Fruit fly (Drosophila melanogaster) whole organism, embryonic: ENCODE data around the gene CG9919.

Experiments used
- CG10462 ChIP-seq: fragments of 200-800 bp; sonication (Bioruptor generic); optimal IDR thresholded peaks from 2 replicates; lab custom pipeline; 2016; ENCODE audit warnings: missing biosample characterization, missing genetic modification characterization
- CG10959 ChIP-seq: fragments of 200-800 bp; sonication (Bioruptor generic); IDR thresholded peaks from 2 replicates; pipeline ENCODE4 v1.3.6; 2022; ENCODE audit warnings: missing biosample characterization, missing genetic modification characterization
- CG12236 ChIP-seq: fragments of 200-800 bp; sonication (Bioruptor generic); optimal IDR thresholded peaks from 2 replicates; lab custom pipeline; 2016; ENCODE audit warnings: missing biosample characterization, missing genetic modification characterization
- CG13123 ChIP-seq: fragments of 200-800 bp; sonication (Bioruptor generic); optimal IDR thresholded peaks from 2 replicates; lab custom pipeline; 2016; ENCODE audit warnings: missing biosample characterization, missing genetic modification characterization
- CG1529 ChIP-seq: fragments of 200-800 bp; sonication (Bioruptor generic); optimal IDR thresholded peaks from 3 replicates; lab custom pipeline; 2018; ENCODE audit warnings: missing biosample characterization, missing genetic modification characterization
- CG17568 ChIP-seq: fragments of 200-800 bp; sonication (Bioruptor generic); optimal IDR thresholded peaks from 2 replicates; lab custom pipeline; 2018; ENCODE audit warnings: missing biosample characterization, mild to moderate bottlenecking, missing genetic modification characterization, moderate library complexity
- CG17612 ChIP-seq: fragments of 200-800 bp; sonication (Bioruptor generic); IDR thresholded peaks from 2 replicates; pipeline ENCODE4 v1.3.6; 2022; ENCODE audit warnings: missing biosample characterization, missing genetic modification characterization
- CG18476 ChIP-seq: fragments of 200-800 bp; sonication (Bioruptor generic); optimal IDR thresholded peaks from 2 replicates; lab custom pipeline; 2016; ENCODE audit warnings: missing biosample characterization, mild to moderate bottlenecking, missing genetic modification characterization
- CG2889 ChIP-seq: fragments of 200-800 bp; sonication (Bioruptor generic); IDR thresholded peaks from 3 replicates; pipeline ENCODE4 v1.3.6; 2022; ENCODE audit warnings: missing biosample characterization, missing genetic modification characterization
- CG32767 ChIP-seq: fragments of 200-800 bp; sonication (Bioruptor generic); IDR thresholded peaks from 2 replicates; pipeline ENCODE4 v1.3.6; 2022; ENCODE audit warnings: missing biosample characterization, missing genetic modification characterization
- CG32772 ChIP-seq: fragments of 200-800 bp; sonication (Bioruptor generic); IDR thresholded peaks from 2 replicates; pipeline ENCODE4 v1.3.6; 2022; ENCODE audit warnings: missing biosample characterization, missing genetic modification characterization
- CG4328 ChIP-seq: fragments of 200-800 bp; sonication (Bioruptor generic); optimal IDR thresholded peaks from 3 replicates; lab custom pipeline; 2017; ENCODE audit warnings: missing biosample characterization, missing genetic modification reagents, missing genetic modification characterization
- CG5953 ChIP-seq: fragments of 200-800 bp; sonication (Bioruptor generic); IDR thresholded peaks from 2 replicates; pipeline ENCODE4 v1.3.6; 2022; ENCODE audit warnings: missing biosample characterization, missing genetic modification characterization
- CG6854 ChIP-seq: fragments of 200-800 bp; sonication (Bioruptor generic); optimal IDR thresholded peaks from 3 replicates; lab custom pipeline; 2017; ENCODE audit warnings: missing biosample characterization, mild to moderate bottlenecking, missing genetic modification characterization
- CG7786 ChIP-seq: fragments of 200-800 bp; sonication (Bioruptor generic); optimal IDR thresholded peaks from 2 replicates; lab custom pipeline; 2016; ENCODE audit warnings: missing biosample characterization, missing genetic modification characterization
- CG8089 ChIP-seq: fragments of 200-800 bp; sonication (Bioruptor generic); optimal IDR thresholded peaks from 3 replicates; lab custom pipeline; 2016; ENCODE audit warnings: missing biosample characterization, missing genetic modification characterization
- Dad ChIP-seq: fragments of 200-800 bp; sonication (Bioruptor generic); optimal IDR thresholded peaks from 3 replicates; lab custom pipeline; 2016; ENCODE audit warnings: missing biosample characterization, missing genetic modification characterization
- E2f2 ChIP-seq: fragments of 200-800 bp; sonication (Bioruptor generic); IDR thresholded peaks from 2 replicates; pipeline ENCODE4 v1.3.6; 2022; ENCODE audit warnings: missing biosample characterization, missing genetic modification characterization
- GATAe ChIP-seq: fragments of 200-800 bp; sonication (Bioruptor generic); conservative IDR thresholded peaks from 2 replicates; pipeline ENCODE4 v1.3.6; 2022; ENCODE audit warnings: missing biosample characterization, missing genetic modification characterization
- Kr ChIP-seq: fragments of 200-800 bp; sonication (Bioruptor generic); optimal IDR thresholded peaks from 2 replicates; lab custom pipeline; 2017; ENCODE audit warnings: missing biosample characterization, mild to moderate bottlenecking, missing genetic modification characterization
- Lim3 ChIP-seq: fragments of 200-800 bp; sonication (Bioruptor generic); IDR thresholded peaks from 2 replicates; pipeline ENCODE4 v1.3.6; 2022; ENCODE audit warnings: missing biosample characterization, missing genetic modification characterization
- Max ChIP-seq: fragments of 200-800 bp; sonication (Bioruptor generic); optimal IDR thresholded peaks from 2 replicates; lab custom pipeline; 2016; ENCODE audit warnings: missing biosample characterization, mild to moderate bottlenecking, missing genetic modification characterization
- Meics ChIP-seq: fragments of 200-800 bp; sonication (Bioruptor generic); optimal IDR thresholded peaks from 2 replicates; lab custom pipeline; 2017; ENCODE audit warnings: missing biosample characterization, mild to moderate bottlenecking, missing genetic modification characterization
- NC2α ChIP-seq: fragments of 200-800 bp; sonication (Bioruptor generic); optimal IDR thresholded peaks from 2 replicates; lab custom pipeline; 2016; ENCODE audit warnings: missing biosample characterization, missing genetic modification characterization
- Rfx ChIP-seq: fragments of 200-800 bp; sonication (Bioruptor generic); IDR thresholded peaks from 2 replicates; pipeline ENCODE4 v1.3.6; 2022; ENCODE audit warnings: missing biosample characterization, missing genetic modification characterization
- Ssrp ChIP-seq: fragments of 200-800 bp; sonication (Bioruptor generic); optimal IDR thresholded peaks from 2 replicates; lab custom pipeline; 2018; ENCODE audit warnings: missing biosample characterization, mild to moderate bottlenecking, missing genetic modification characterization, moderate library complexity
- amos ChIP-seq: fragments of 200-800 bp; sonication (Bioruptor generic); IDR thresholded peaks from 2 replicates; pipeline ENCODE4 v1.3.6; 2022; ENCODE audit warnings: missing biosample characterization, missing genetic modification characterization; ENCODE audit not compliant: partially characterized antibody
- ara ChIP-seq: fragments of 200-800 bp; sonication (Bioruptor generic); IDR thresholded peaks from 2 replicates; pipeline ENCODE4 v1.3.6; 2022; ENCODE audit warnings: missing biosample characterization, missing genetic modification characterization
- ase ChIP-seq: fragments of 200-800 bp; sonication (Bioruptor generic); IDR thresholded peaks from 3 replicates; pipeline ENCODE4 v1.3.6; 2022; ENCODE audit warnings: missing biosample characterization, missing genetic modification characterization
- bigmax ChIP-seq: fragments of 200-800 bp; sonication (Bioruptor generic); optimal IDR thresholded peaks from 2 replicates; lab custom pipeline; 2018; ENCODE audit warnings: missing biosample characterization, mild to moderate bottlenecking, missing genetic modification characterization
- cad ChIP-seq: fragments of >200 bp; optimal IDR thresholded peaks from 2 replicates; lab custom pipeline; 2017; ENCODE audit warnings: missing biosample characterization, missing genetic modification characterization
- cg ChIP-seq: fragments of 200-800 bp; sonication (Bioruptor generic); optimal IDR thresholded peaks from 3 replicates; lab custom pipeline; 2019; ENCODE audit warnings: missing biosample characterization, mild to moderate bottlenecking, missing genetic modification characterization, moderate library complexity
- chinmo ChIP-seq: fragments of 200-800 bp; sonication (Bioruptor generic); IDR thresholded peaks from 4 replicates; pipeline ENCODE4 v1.3.6; 2022; ENCODE audit warnings: missing biosample characterization, missing genetic modification characterization; ENCODE audit not compliant: partially characterized antibody
- chn ChIP-seq: fragments of 200-800 bp; sonication (Bioruptor generic); optimal IDR thresholded peaks from 2 replicates; lab custom pipeline; 2016; ENCODE audit warnings: missing biosample characterization, missing genetic modification characterization
- ci ChIP-seq: fragments of 200-800 bp; sonication (Bioruptor generic); IDR thresholded peaks from 3 replicates; pipeline ENCODE4 v1.3.6; 2022; ENCODE audit warnings: missing biosample characterization, missing genetic modification characterization
- corto ChIP-seq: fragments of 200-800 bp; sonication (Bioruptor generic); optimal IDR thresholded peaks from 2 replicates; lab custom pipeline; 2016; ENCODE audit warnings: missing biosample characterization, mild to moderate bottlenecking, missing genetic modification characterization, moderate library complexity
- dati ChIP-seq: fragments of 200-800 bp; sonication (Bioruptor generic); IDR thresholded peaks from 2 replicates; pipeline ENCODE4 v1.3.6; 2022; ENCODE audit warnings: missing biosample characterization, missing genetic modification characterization
- dimm ChIP-seq: fragments of 200-800 bp; sonication (Bioruptor generic); IDR thresholded peaks from 2 replicates; pipeline ENCODE4 v1.3.6; 2022; ENCODE audit warnings: missing biosample characterization, missing genetic modification characterization
- dmrt11E ChIP-seq: fragments of 200-800 bp; sonication (Bioruptor generic); optimal IDR thresholded peaks from 3 replicates; lab custom pipeline; 2018; ENCODE audit warnings: missing biosample characterization, mild to moderate bottlenecking, missing genetic modification characterization, moderate library complexity
- kni ChIP-seq: fragments of 200-800 bp; sonication (Bioruptor generic); optimal IDR thresholded peaks from 3 replicates; lab custom pipeline; 2017; ENCODE audit warnings: mild to moderate bottlenecking, missing biosample characterization, missing genetic modification reagents, missing genetic modification characterization
- mirr ChIP-seq: fragments of 200-800 bp; sonication (Bioruptor generic); optimal IDR thresholded peaks from 3 replicates; lab custom pipeline; 2018; ENCODE audit warnings: missing biosample characterization, mild to moderate bottlenecking, missing genetic modification characterization
- nom ChIP-seq: fragments of 200-800 bp; sonication (Bioruptor generic); optimal IDR thresholded peaks from 2 replicates; lab custom pipeline; 2017; ENCODE audit warnings: missing biosample characterization, missing genetic modification characterization, mild to moderate bottlenecking, moderate library complexity, missing genetic modification reagents
- oc ChIP-seq: fragments of 200-800 bp; sonication (Bioruptor generic); optimal IDR thresholded peaks from 2 replicates; lab custom pipeline; 2018; ENCODE audit warnings: missing biosample characterization, mild to moderate bottlenecking, missing genetic modification characterization, moderate library complexity
- pnt ChIP-seq: fragments of 200-800 bp; sonication (Bioruptor generic); optimal IDR thresholded peaks from 3 replicates; lab custom pipeline; 2016; ENCODE audit warnings: missing biosample characterization, missing genetic modification characterization
- ranshi ChIP-seq: fragments of 200-800 bp; sonication (Bioruptor generic); IDR thresholded peaks from 2 replicates; pipeline ENCODE4 v1.3.6; 2022; ENCODE audit warnings: missing biosample characterization, missing genetic modification characterization
- shn ChIP-seq: fragments of 200-800 bp; sonication (Bioruptor generic); optimal IDR thresholded peaks from 3 replicates; lab custom pipeline; 2016; ENCODE audit warnings: missing biosample characterization, missing genetic modification characterization
- sqz ChIP-seq: fragments of 200-800 bp; sonication (Bioruptor generic); optimal IDR thresholded peaks from 3 replicates; lab custom pipeline; 2018; ENCODE audit warnings: missing biosample characterization, mild to moderate bottlenecking, missing genetic modification characterization
- sug ChIP-seq: fragments of 200-800 bp; optimal IDR thresholded peaks from 2 replicates; lab custom pipeline; 2019; ENCODE audit warnings: missing biosample characterization, mild to moderate bottlenecking, missing genetic modification characterization, moderate library complexity
- z ChIP-seq: fragments of 200-800 bp; sonication (Bioruptor generic); IDR thresholded peaks from 3 replicates; pipeline ENCODE4 v1.3.6; 2022; ENCODE audit warnings: missing biosample characterization, missing genetic modification characterization
- zfh2 ChIP-seq: fragments of 200-800 bp; sonication (Bioruptor generic); optimal IDR thresholded peaks from 2 replicates; lab custom pipeline; 2016; ENCODE audit warnings: missing biosample characterization, missing genetic modification characterization

CG9919 gene

DNA sequence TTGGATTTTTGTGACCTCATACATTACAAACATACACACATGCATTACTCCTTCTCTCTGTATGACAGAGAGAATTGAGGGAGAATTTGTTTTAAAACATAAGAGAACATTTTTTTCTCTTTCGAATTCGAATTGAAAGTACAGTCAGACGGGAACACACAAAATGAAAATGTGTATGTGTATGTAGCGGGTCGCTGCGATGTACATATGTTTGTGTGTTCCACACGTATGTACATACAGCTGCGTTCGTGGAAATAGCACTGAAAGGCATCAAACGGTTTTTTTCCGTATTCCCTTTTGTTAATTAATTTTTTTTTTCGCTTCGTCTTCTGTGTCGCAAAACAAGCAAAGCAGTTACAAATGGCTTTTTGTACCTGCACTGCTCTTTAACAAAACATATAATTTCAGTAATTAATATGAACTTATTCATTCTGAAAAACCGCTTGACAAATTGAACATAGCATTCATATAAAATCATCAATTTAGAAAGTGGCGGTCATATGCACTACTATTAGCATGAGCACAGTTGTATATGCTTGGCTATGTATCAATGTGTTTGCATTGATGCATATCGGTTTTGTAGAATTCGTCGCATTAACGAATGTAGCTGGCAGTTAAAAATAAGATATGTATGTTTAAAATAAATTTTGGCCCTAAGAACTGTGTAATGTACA is 2.2 kb upstream of the CG9919 start (continued):
- TF ChIP-seq oc (tag; lab: Kevin White, UChicago) = peak; percentile 91
- TF ChIP-seq chinmo = no peak; the same call in 2 of the 4 replicates
- no peak for TF ChIP-seq dimm (GFP tag; lab: Robert Waterston, UW)
- no peak for TF ChIP-seq z (GFP tag; lab: Robert Waterston, UW)
- TF ChIP-seq CG1529 (GFP tag; lab: Kevin White, UChicago) = peak; percentile 95
- TF ChIP-seq NC2α (GFP tag; lab: Kevin White, UChicago) = peak; percentile 92
- TF ChIP-seq Dad (GFP tag; lab: Kevin White, UChicago) = peak; percentile 94
- TF ChIP-seq ase (GFP tag; lab: Robert Waterston, UW) = peak; percentile 84
- TF ChIP-seq ara (GFP tag; lab: Robert Waterston, UW) = peak; percentile 92
- peak; percentile 93 for TF ChIP-seq pnt (GFP tag; lab: Kevin White, UChicago)
- peak; percentile 91 for TF ChIP-seq nom
- peak; percentile 96 for TF ChIP-seq CG18476
- peak; percentile 93 for TF ChIP-seq CG12236 (GFP tag; lab: Kevin White, UChicago)
- TF ChIP-seq mirr (GFP tag; lab: Kevin White, UChicago) = peak; percentile 96
- peak; percentile 93 for TF ChIP-seq CG17568
- peak; percentile 63 for TF ChIP-seq CG17612 (GFP tag; lab: Robert Waterston, UW)
- peak; percentile 81 for TF ChIP-seq CG10959 (GFP tag; lab: Robert Waterston, UW)
- peak; percentile 91 for TF ChIP-seq CG32772 (GFP tag; lab: Robert Waterston, UW)
- TF ChIP-seq CG6854 = peak; percentile 95
- TF ChIP-seq Meics (GFP tag; lab: Kevin White, UChicago) = peak; percentile 97
- peak; percentile 88 for TF ChIP-seq CG13123 (GFP tag; lab: Kevin White, UChicago)
- 0 out of 2 replicates have a peak, but pooled peaks have one; percentile 37 for TF ChIP-seq dati (GFP tag; lab: Robert Waterston, UW)
- TF ChIP-seq cg (GFP tag; lab: Kevin White, UChicago) = peak; percentile 87
- peak; percentile 96 for TF ChIP-seq dmrt11E (tag; lab: Kevin White, UChicago)
- no peak for TF ChIP-seq cad (GFP tag; lab: Kevin White, UChicago)
- TF ChIP-seq CG2889 (GFP tag; lab: Robert Waterston, UW) = peak; percentile 80
- TF ChIP-seq sug (tag; lab: Kevin White, UChicago) = peak; percentile 95
- peak; percentile 86 for TF ChIP-seq ranshi (GFP tag; lab: Robert Waterston, UW)
- TF ChIP-seq CG5953 (GFP tag; lab: Robert Waterston, UW) = peak; percentile 63; the same call in 1 of the 2 replicates
- peak; percentile 94 for TF ChIP-seq kni
- peak; percentile 61 for TF ChIP-seq bigmax
- TF ChIP-seq Ssrp = peak; percentile 96
- peak; percentile 91 for TF ChIP-seq CG32767 (GFP tag; lab: Robert Waterston, UW)
- TF ChIP-seq zfh2 = peak; percentile 94
- TF ChIP-seq amos (GFP tag; lab: Robert Waterston, UW) = no peak
- peak; percentile 80 for TF ChIP-seq Lim3
- TF ChIP-seq shn (GFP tag; lab: Kevin White, UChicago) = peak; percentile 94
- TF ChIP-seq chn = peak; percentile 95
- peak; percentile 88 for TF ChIP-seq ci (GFP tag; lab: Robert Waterston, UW)
- TF ChIP-seq E2f2 (GFP tag; lab: Robert Waterston, UW) = peak; percentile 77
- peak; percentile 90 for TF ChIP-seq CG8089 (GFP tag; lab: Kevin White, UChicago)
- TF ChIP-seq Kr (GFP tag; lab: Kevin White, UChicago) = peak; percentile 62
- TF ChIP-seq GATAe (GFP tag; lab: Robert Waterston, UW) = peak; percentile 60
- peak; percentile 88 for TF ChIP-seq CG10462
- TF ChIP-seq corto (GFP tag; lab: Kevin White, UChicago) = peak; percentile 53
- peak; percentile 93 for TF ChIP-seq Rfx
- peak; percentile 95 for TF ChIP-seq sqz (GFP tag; lab: Kevin White, UChicago)
- peak; percentile 96 for TF ChIP-seq CG4328 (GFP tag; lab: Kevin White, UChicago)
- TF ChIP-seq CG7786 = peak; percentile 96
- peak; percentile 97 for TF ChIP-seq Max
